Fruit fly (Drosophila melanogaster) whole organism, embryonic: ENCODE results near the gene tst.

Source experiments
- CG10147 ChIP-seq: fragments of 200-800 bp; sonication (Bioruptor generic); optimal IDR thresholded peaks from 2 replicates; lab custom pipeline; 2019; ENCODE audit warnings: missing biosample characterization, mild to moderate bottlenecking, missing genetic modification characterization, moderate library complexity
- CG11560 ChIP-seq: fragments of 200-800 bp; sonication (Bioruptor generic); IDR thresholded peaks from 3 replicates; pipeline ENCODE4 v1.3.6; 2022; ENCODE audit warnings: missing biosample characterization, missing genetic modification characterization
- CG11723 ChIP-seq: fragments of 200-800 bp; sonication (Bioruptor generic); optimal IDR thresholded peaks from 2 replicates; lab custom pipeline; 2017; ENCODE audit warnings: missing biosample characterization, mild to moderate bottlenecking, missing genetic modification characterization
- CG12391 ChIP-seq: fragments of 200-800 bp; sonication (Bioruptor generic); optimal IDR thresholded peaks from 3 replicates; lab custom pipeline; 2018; ENCODE audit warnings: missing biosample characterization, mild to moderate bottlenecking, missing genetic modification characterization, moderate library complexity
- CG14965 ChIP-seq: fragments of 200-800 bp; sonication (Bioruptor generic); optimal IDR thresholded peaks from 2 replicates; lab custom pipeline; 2016; ENCODE audit warnings: missing biosample characterization, missing genetic modification characterization, borderline replicate concordance
- CG15073 ChIP-seq: fragments of 200-800 bp; sonication (Bioruptor generic); optimal IDR thresholded peaks from 2 replicates; lab custom pipeline; 2016; ENCODE audit warnings: missing biosample characterization, missing genetic modification characterization
- CG15601 ChIP-seq: fragments of 200-800 bp; sonication (Bioruptor generic); optimal IDR thresholded peaks from 3 replicates; lab custom pipeline; 2019; ENCODE audit warnings: missing biosample characterization, mild to moderate bottlenecking, missing genetic modification characterization, moderate library complexity
- CG18599 ChIP-seq: fragments of 200-800 bp; sonication (Bioruptor generic); optimal IDR thresholded peaks from 3 replicates; lab custom pipeline; 2017; ENCODE audit warnings: missing biosample characterization, missing genetic modification characterization, mild to moderate bottlenecking, moderate library complexity, missing genetic modification reagents
- CG18619 ChIP-seq: fragments of 200-800 bp; sonication (Bioruptor generic); optimal IDR thresholded peaks from 3 replicates; lab custom pipeline; 2017; ENCODE audit warnings: missing biosample characterization, mild to moderate bottlenecking, missing genetic modification characterization
- CG2120 ChIP-seq: fragments of 200-800 bp; sonication (Bioruptor generic); optimal IDR thresholded peaks from 3 replicates; lab custom pipeline; 2016; ENCODE audit warnings: missing biosample characterization, missing genetic modification characterization
- CG2199 ChIP-seq: fragments of 200-800 bp; sonication (Bioruptor generic); IDR thresholded peaks from 3 replicates; pipeline ENCODE4 v1.3.6; 2022; ENCODE audit warnings: missing biosample characterization, missing genetic modification characterization
- CG2202 ChIP-seq: fragments of 200-800 bp; sonication (Bioruptor generic); optimal IDR thresholded peaks from 2 replicates; lab custom pipeline; 2018; ENCODE audit warnings: missing biosample characterization, mild to moderate bottlenecking, missing genetic modification characterization
- CG2678 ChIP-seq: fragments of 200-800 bp; sonication (Bioruptor generic); optimal IDR thresholded peaks from 3 replicates; lab custom pipeline; 2019; ENCODE audit warnings: missing biosample characterization, mild to moderate bottlenecking, missing genetic modification characterization, moderate library complexity
- CG2712 ChIP-seq: fragments of 200-800 bp; optimal IDR thresholded peaks from 3 replicates; lab custom pipeline; 2019; ENCODE audit warnings: missing biosample characterization, mild to moderate bottlenecking, missing genetic modification characterization, moderate library complexity
- CG2875 ChIP-seq: fragments of 200-800 bp; sonication (Bioruptor generic); optimal IDR thresholded peaks from 2 replicates; lab custom pipeline; 2017; ENCODE audit warnings: missing biosample characterization, mild to moderate bottlenecking, missing genetic modification characterization, missing genetic modification reagents
- CG3163 ChIP-seq: fragments of 200-800 bp; sonication (Bioruptor generic); optimal IDR thresholded peaks from 3 replicates; lab custom pipeline; 2016; ENCODE audit warnings: missing biosample characterization, missing genetic modification characterization
- CG3407 ChIP-seq: fragments of 200-800 bp; sonication (Bioruptor generic); optimal IDR thresholded peaks from 2 replicates; lab custom pipeline; 2018; ENCODE audit warnings: missing biosample characterization, mild to moderate bottlenecking, missing genetic modification characterization
- CG4328 ChIP-seq: fragments of 200-800 bp; sonication (Bioruptor generic); optimal IDR thresholded peaks from 3 replicates; lab custom pipeline; 2017; ENCODE audit warnings: missing biosample characterization, missing genetic modification reagents, missing genetic modification characterization
- CG6254 ChIP-seq: fragments of 200-800 bp; sonication (Bioruptor generic); optimal IDR thresholded peaks from 3 replicates; lab custom pipeline; 2017; ENCODE audit warnings: mild to moderate bottlenecking, missing biosample characterization, missing genetic modification reagents, missing genetic modification characterization
- CG6654 ChIP-seq: fragments of 200-800 bp; sonication (Bioruptor generic); optimal IDR thresholded peaks from 2 replicates; lab custom pipeline; 2017; ENCODE audit warnings: missing biosample characterization, mild to moderate bottlenecking, missing genetic modification characterization
- CG6765 ChIP-seq: fragments of 200-800 bp; sonication (Bioruptor generic); optimal IDR thresholded peaks from 3 replicates; lab custom pipeline; 2017; ENCODE audit warnings: missing biosample characterization, mild to moderate bottlenecking, missing genetic modification characterization
- CG6813 ChIP-seq: fragments of 200-800 bp; sonication (Bioruptor generic); optimal IDR thresholded peaks from 2 replicates; lab custom pipeline; 2017; ENCODE audit warnings: missing biosample characterization, missing genetic modification characterization, mild to moderate bottlenecking, moderate library complexity, missing genetic modification reagents
- CG9797 ChIP-seq: fragments of 200-800 bp; sonication (Bioruptor generic); optimal IDR thresholded peaks from 3 replicates; lab custom pipeline; 2018; ENCODE audit warnings: missing biosample characterization, mild to moderate bottlenecking, missing genetic modification characterization
- GATAe ChIP-seq: fragments of 200-800 bp; sonication (Bioruptor generic); conservative IDR thresholded peaks from 2 replicates; pipeline ENCODE4 v1.3.6; 2022; ENCODE audit warnings: missing biosample characterization, missing genetic modification characterization
- HHEX ChIP-seq: fragments of 200-800 bp; sonication (Bioruptor generic); optimal IDR thresholded peaks from 3 replicates; lab custom pipeline; 2017; ENCODE audit warnings: missing biosample characterization, mild to moderate bottlenecking, missing genetic modification characterization, missing genetic modification reagents
- Hey ChIP-seq: fragments of 200-800 bp; sonication (Bioruptor generic); optimal IDR thresholded peaks from 3 replicates; lab custom pipeline; 2018; ENCODE audit warnings: missing biosample characterization, mild to moderate bottlenecking, missing genetic modification characterization
- Hr78 ChIP-seq, 2 experiments: fragments of 200-800 bp in 1 of 2; fragments of >200 bp in 1 of 2; sonication (Bioruptor generic) in 1 of 2; optimal IDR thresholded peaks; 2 replicates each; lab custom pipeline; 2017 to 2019; ENCODE audit warnings: missing biosample characterization in 2 of 2, missing genetic modification characterization in 2 of 2, mild to moderate bottlenecking in 1 of 2, moderate library complexity in 1 of 2
- Ravus ChIP-seq: fragments of 200-800 bp; sonication (Bioruptor generic); IDR thresholded peaks from 2 replicates; pipeline ENCODE4 v1.3.6; 2022; ENCODE audit warnings: missing biosample characterization, missing genetic modification characterization
- Trl ChIP-seq, 3 experiments: fragments of >200 bp in 2 of 3; fragments of 200-800 bp in 1 of 3; sonication (Bioruptor generic) in 1 of 3; optimal IDR thresholded peaks; 2 replicates in 1 of 3; 3 replicates in 2 of 3; lab custom pipeline; 2016 to 2017; ENCODE audit warnings: missing biosample characterization in 1 of 3, missing genetic modification characterization in 1 of 3
- ara ChIP-seq: fragments of 200-800 bp; sonication (Bioruptor generic); IDR thresholded peaks from 2 replicates; pipeline ENCODE4 v1.3.6; 2022; ENCODE audit warnings: missing biosample characterization, missing genetic modification characterization
- ase ChIP-seq: fragments of 200-800 bp; sonication (Bioruptor generic); IDR thresholded peaks from 3 replicates; pipeline ENCODE4 v1.3.6; 2022; ENCODE audit warnings: missing biosample characterization, missing genetic modification characterization
- bowl ChIP-seq: fragments of 200-800 bp; sonication (Bioruptor generic); IDR thresholded peaks from 2 replicates; pipeline ENCODE4 v1.3.6; 2022; ENCODE audit warnings: missing biosample characterization, missing genetic modification characterization
- cas ChIP-seq: fragments of 200-800 bp; sonication (Bioruptor generic); IDR thresholded peaks from 2 replicates; pipeline ENCODE4 v1.3.6; 2022; ENCODE audit warnings: missing biosample characterization, missing genetic modification characterization
- cwo ChIP-seq: fragments of 200-800 bp; sonication (Bioruptor generic); optimal IDR thresholded peaks from 3 replicates; lab custom pipeline; 2017; ENCODE audit warnings: missing biosample characterization, missing genetic modification characterization, mild to moderate bottlenecking, moderate library complexity, missing genetic modification reagents
- eve ChIP-seq, 2 experiments: fragments of >200 bp; optimal IDR thresholded peaks; 2 replicates each; lab custom pipeline; 2017; ENCODE audit warnings: missing biosample characterization in 2 of 2, missing genetic modification characterization in 2 of 2
- fru ChIP-seq: fragments of >200 bp; optimal IDR thresholded peaks from 2 replicates; lab custom pipeline; 2017
- grn ChIP-seq: fragments of 200-800 bp; sonication (Bioruptor generic); optimal IDR thresholded peaks from 3 replicates; lab custom pipeline; 2017; ENCODE audit warnings: missing biosample characterization, missing genetic modification characterization
- hb ChIP-seq: fragments of 200-800 bp; sonication (Bioruptor generic); IDR thresholded peaks from 3 replicates; pipeline ENCODE4 v1.3.6; 2022; ENCODE audit warnings: missing biosample characterization, missing genetic modification characterization; ENCODE audit not compliant: partially characterized antibody
- jigr1 ChIP-seq: fragments of 200-800 bp; sonication (Bioruptor generic); IDR thresholded peaks from 3 replicates; pipeline ENCODE4 v1.3.6; 2022; ENCODE audit warnings: missing biosample characterization, missing genetic modification characterization
- lov ChIP-seq, 2 experiments: fragments of 200-800 bp in 1 of 2; fragments of >200 bp in 1 of 2; sonication (Bioruptor generic) in 1 of 2; IDR thresholded peaks in 1 of 2; optimal IDR thresholded peaks in 1 of 2; 2 replicates in 1 of 2; 3 replicates in 1 of 2; pipeline versions ENCODE4 v1.3.6 to Lab custom; 2017 to 2022; ENCODE audit warnings: missing biosample characterization in 1 of 2, missing genetic modification characterization in 1 of 2
- nerfin-2 ChIP-seq: fragments of 200-800 bp; sonication (Bioruptor generic); IDR thresholded peaks from 2 replicates; pipeline ENCODE4 v1.3.6; 2022; ENCODE audit warnings: missing biosample characterization, missing genetic modification characterization; ENCODE audit not compliant: partially characterized antibody
- pb ChIP-seq: fragments of 200-800 bp; sonication (Bioruptor generic); optimal IDR thresholded peaks from 3 replicates; lab custom pipeline; 2016; ENCODE audit warnings: missing biosample characterization, missing genetic modification characterization
- ro ChIP-seq: fragments of 200-800 bp; sonication (Bioruptor generic); IDR thresholded peaks from 2 replicates; pipeline ENCODE4 v1.3.6; 2022; ENCODE audit warnings: missing biosample characterization, missing genetic modification characterization
- sd ChIP-seq: fragments of 200-800 bp; sonication (Bioruptor generic); optimal IDR thresholded peaks from 3 replicates; lab custom pipeline; 2018; ENCODE audit warnings: missing biosample characterization, mild to moderate bottlenecking, missing genetic modification characterization, moderate library complexity
- sens ChIP-seq: fragments of 200-800 bp; sonication (Bioruptor generic); peaks from one replicate; lab custom pipeline; 2016; ENCODE audit warnings: missing biosample characterization, missing genetic modification characterization
- sim ChIP-seq: fragments of 200-800 bp; sonication (Bioruptor generic); IDR thresholded peaks from 2 replicates; pipeline ENCODE4 v1.3.6; 2022; ENCODE audit warnings: missing biosample characterization, missing genetic modification characterization
- sqz ChIP-seq: fragments of 200-800 bp; sonication (Bioruptor generic); optimal IDR thresholded peaks from 3 replicates; lab custom pipeline; 2018; ENCODE audit warnings: missing biosample characterization, mild to moderate bottlenecking, missing genetic modification characterization
- tna ChIP-seq: fragments of 200-800 bp; sonication (Bioruptor generic); IDR thresholded peaks from 2 replicates; pipeline ENCODE4 v1.3.6; 2022; ENCODE audit warnings: missing biosample characterization, missing genetic modification characterization; ENCODE audit not compliant: partially characterized antibody
- wdn ChIP-seq: fragments of 200-800 bp; sonication (Bioruptor generic); IDR thresholded peaks from 2 replicates; pipeline ENCODE4 v1.3.6; 2022; ENCODE audit warnings: missing biosample characterization, missing genetic modification characterization

Gene tst

dm6 chr3R:23767417-23767853 lies 5.2 kb downstream of the tst start, which contains the start of the genes CG10214 and CG10375 (continued):
- TF ChIP-seq pb (GFP tag; lab: Kevin White, UChicago) = peak; percentile 55
- TF ChIP-seq CG14965 = no peak
- TF ChIP-seq CG3163 (GFP tag; lab: Kevin White, UChicago) = peak; percentile 47
- TF ChIP-seq cwo (GFP tag; lab: Kevin White, UChicago) = peak; percentile 21
- TF ChIP-seq CG11560 (tag; lab: Robert Waterston, UW) = peak; percentile 81; the same call in 2 of the 3 replicates
- peak; percentile 66 for TF ChIP-seq CG15601 (tag; lab: Kevin White, UChicago)
- TF ChIP-seq Trl (optimal IDR thresholded peaks at IDR 0.05; lab: Kevin White, UChicago) = no peak
- peak; percentile 88 for TF ChIP-seq Trl (GFP tag; optimal IDR thresholded peaks at IDR 0.05; lab: Kevin White, UChicago)
- peak; percentile 7 for TF ChIP-seq CG6765 (GFP tag; lab: Kevin White, UChicago)
- TF ChIP-seq nerfin-2 = no peak
- no peak for TF ChIP-seq eve (GFP tag; optimal IDR thresholded peaks at IDR 0.05; lab: Kevin White, UChicago)
- TF ChIP-seq CG18599 (GFP tag; lab: Kevin White, UChicago) = peak; percentile 78
- TF ChIP-seq tna (GFP tag; lab: Robert Waterston, UW) = no peak
- TF ChIP-seq wdn (GFP tag; lab: Robert Waterston, UW) = peak; percentile 52; the same call in 1 of the 2 replicates
- peak; percentile 20 for TF ChIP-seq grn (GFP tag; lab: Kevin White, UChicago)
- TF ChIP-seq CG10147 (GFP tag; lab: Kevin White, UChicago) = peak; percentile 58
- TF ChIP-seq CG9797 (GFP tag; lab: Kevin White, UChicago) = peak; percentile 98
- no peak for TF ChIP-seq lov (optimal IDR thresholded peaks at IDR 0.05; lab: Kevin White, UChicago)
- TF ChIP-seq lov (GFP tag; IDR thresholded peaks at IDR 0.05; lab: Robert Waterston, UW) = peak; percentile 74; the same call in 1 of the 3 replicates
- no peak for TF ChIP-seq Hey (tag; lab: Kevin White, UChicago)
- no peak for TF ChIP-seq hb (GFP tag; lab: Robert Waterston, UW)
- no peak for TF ChIP-seq ro (GFP tag; lab: Robert Waterston, UW)
- no peak for TF ChIP-seq Hr78 (GFP tag; optimal IDR thresholded peaks at IDR 0.05; lab: Kevin White, UChicago)
- peak; percentile 71 for TF ChIP-seq sd (tag; lab: Kevin White, UChicago)
- TF ChIP-seq cas = 0 out of 2 replicates have a peak, but pooled peaks have one; percentile 38
- no peak for TF ChIP-seq fru (lab: Kevin White, UChicago)
- peak; percentile 66 for TF ChIP-seq HHEX
- no peak for TF ChIP-seq CG6254 (GFP tag; lab: Kevin White, UChicago)
- TF ChIP-seq CG2120 = peak; percentile 90
- no peak for TF ChIP-seq jigr1 (GFP tag; lab: Robert Waterston, UW)
- TF ChIP-seq CG15073 (GFP tag; lab: Kevin White, UChicago) = peak; percentile 29
- TF ChIP-seq CG2875 = peak; percentile 43
- no peak for TF ChIP-seq sqz (GFP tag; lab: Kevin White, UChicago)
- no peak for TF ChIP-seq CG3407 (GFP tag; lab: Kevin White, UChicago)
- peak; percentile 42 for TF ChIP-seq CG4328 (GFP tag; lab: Kevin White, UChicago)
- no peak for TF ChIP-seq CG6813 (GFP tag; lab: Kevin White, UChicago)
- peak; percentile 10; the same call in 1 of the 2 replicates for TF ChIP-seq ara (GFP tag; lab: Robert Waterston, UW)
- peak; percentile 86 for TF ChIP-seq CG12391 (tag; lab: Kevin White, UChicago)
- TF ChIP-seq CG18619 (GFP tag; lab: Kevin White, UChicago) = peak; percentile 53
- peak; percentile 32 for TF ChIP-seq CG2202 (tag; lab: Kevin White, UChicago)
- peak; percentile 74 for TF ChIP-seq CG2678 (tag; lab: Kevin White, UChicago)
- peak; percentile 78 for TF ChIP-seq CG2712 (tag; lab: Kevin White, UChicago)
- TF ChIP-seq sens (GFP tag; lab: Kevin White, UChicago) = peak; percentile 94
- no peak for TF ChIP-seq bowl
- TF ChIP-seq CG2199 (GFP tag; lab: Robert Waterston, UW) = 0 out of 3 replicates have a peak, but pooled peaks have one; percentile 42
- TF ChIP-seq Ravus (GFP tag; lab: Robert Waterston, UW) = no peak
- TF ChIP-seq GATAe = peak; percentile 60
- TF ChIP-seq sim = no peak
- no peak for TF ChIP-seq CG6654
- no peak for TF ChIP-seq CG11723 (GFP tag; lab: Kevin White, UChicago)
- TF ChIP-seq ase (GFP tag; lab: Robert Waterston, UW) = 0 out of 3 replicates have a peak, but pooled peaks have one; percentile 11
